Fruit fly (Drosophila melanogaster) whole organism, embryonic: ENCODE results near the gene CG14995.

ENCODE experiments used
- Atf6 ChIP-seq: fragments of 200-800 bp; sonication (Bioruptor generic); IDR thresholded peaks from 2 replicates; pipeline ENCODE4 v1.3.6; 2022; ENCODE audit warnings: missing biosample characterization, missing genetic modification characterization
- Bgb ChIP-seq: fragments of 200-800 bp; sonication (Bioruptor generic); IDR thresholded peaks from 2 replicates; pipeline ENCODE4 v1.3.6; 2022; ENCODE audit warnings: missing biosample characterization, missing genetic modification characterization; ENCODE audit not compliant: partially characterized antibody
- CG12391 ChIP-seq: fragments of 200-800 bp; sonication (Bioruptor generic); optimal IDR thresholded peaks from 3 replicates; lab custom pipeline; 2018; ENCODE audit warnings: missing biosample characterization, mild to moderate bottlenecking, missing genetic modification characterization, moderate library complexity
- CG12659 ChIP-seq: fragments of 200-800 bp; sonication (Bioruptor generic); optimal IDR thresholded peaks from 3 replicates; lab custom pipeline; 2017; ENCODE audit warnings: mild to moderate bottlenecking, missing biosample characterization, missing genetic modification reagents, missing genetic modification characterization
- CG14050 ChIP-seq: fragments of 200-800 bp; sonication (Bioruptor generic); IDR thresholded peaks from 3 replicates; pipeline ENCODE4 v1.3.6; 2022; ENCODE audit warnings: missing biosample characterization, missing genetic modification characterization
- CG14710 ChIP-seq: fragments of 200-800 bp; sonication (Bioruptor generic); optimal IDR thresholded peaks from 3 replicates; lab custom pipeline; 2019; ENCODE audit warnings: missing biosample characterization, mild to moderate bottlenecking, missing genetic modification characterization, moderate library complexity
- CG15601 ChIP-seq: fragments of 200-800 bp; sonication (Bioruptor generic); optimal IDR thresholded peaks from 3 replicates; lab custom pipeline; 2019; ENCODE audit warnings: missing biosample characterization, mild to moderate bottlenecking, missing genetic modification characterization, moderate library complexity
- CG17912 ChIP-seq: fragments of 200-800 bp; sonication (Bioruptor generic); optimal IDR thresholded peaks from 2 replicates; lab custom pipeline; 2018; ENCODE audit warnings: missing biosample characterization, mild to moderate bottlenecking, missing genetic modification characterization
- CG2202 ChIP-seq: fragments of 200-800 bp; sonication (Bioruptor generic); optimal IDR thresholded peaks from 2 replicates; lab custom pipeline; 2018; ENCODE audit warnings: missing biosample characterization, mild to moderate bottlenecking, missing genetic modification characterization
- CG31365 ChIP-seq: fragments of 200-800 bp; sonication (Bioruptor generic); optimal IDR thresholded peaks from 2 replicates; lab custom pipeline; 2018; ENCODE audit warnings: missing biosample characterization, mild to moderate bottlenecking, missing genetic modification characterization
- CG6791 ChIP-seq: fragments of 200-800 bp; sonication (Bioruptor generic); IDR thresholded peaks from 3 replicates; pipeline ENCODE4 v1.3.6; 2022; ENCODE audit warnings: missing biosample characterization, missing genetic modification characterization; ENCODE audit not compliant: partially characterized antibody
- CG7556 ChIP-seq: fragments of 200-800 bp; sonication (Bioruptor generic); optimal IDR thresholded peaks from 2 replicates; lab custom pipeline; 2017; ENCODE audit warnings: missing biosample characterization, mild to moderate bottlenecking, missing genetic modification characterization
- CoRest ChIP-seq: fragments of 200-800 bp; sonication (Bioruptor generic); optimal IDR thresholded peaks from 3 replicates; lab custom pipeline; 2018; ENCODE audit warnings: missing biosample characterization, mild to moderate bottlenecking, missing genetic modification characterization, moderate library complexity
- Dbx ChIP-seq: fragments of 200-800 bp; sonication (Bioruptor generic); IDR thresholded peaks from 3 replicates; pipeline ENCODE4 v1.3.6; 2022; ENCODE audit warnings: missing biosample characterization, missing genetic modification characterization
- Dfd ChIP-seq, 2 experiments: fragments of >200 bp; optimal IDR thresholded peaks; 2 replicates each; lab custom pipeline; 2017; ENCODE audit warnings: missing biosample characterization in 2 of 2, missing genetic modification characterization in 2 of 2
- Dp ChIP-seq: fragments of 200-800 bp; sonication (Bioruptor generic); optimal IDR thresholded peaks from 2 replicates; lab custom pipeline; 2018; ENCODE audit warnings: missing biosample characterization, mild to moderate bottlenecking, missing genetic modification characterization, moderate library complexity
- Eip74EF ChIP-seq, 2 experiments: fragments of 200-800 bp in 1 of 2; fragments of >200 bp in 1 of 2; sonication (Bioruptor generic) in 1 of 2; optimal IDR thresholded peaks; 2 replicates each; lab custom pipeline; 2017 to 2019; ENCODE audit warnings: missing biosample characterization in 2 of 2, missing genetic modification characterization in 2 of 2, mild to moderate bottlenecking in 1 of 2, moderate library complexity in 1 of 2
- Ets97D ChIP-seq: fragments of 200-800 bp; sonication (Bioruptor generic); optimal IDR thresholded peaks from 3 replicates; lab custom pipeline; 2016; ENCODE audit warnings: missing biosample characterization, missing genetic modification characterization
- HLH4C ChIP-seq: fragments of 200-800 bp; sonication (Bioruptor generic); IDR thresholded peaks from 3 replicates; pipeline ENCODE4 v1.3.6; 2022; ENCODE audit warnings: missing biosample characterization, missing genetic modification characterization; ENCODE audit not compliant: partially characterized antibody
- HmgD ChIP-seq: fragments of 200-800 bp; sonication (Bioruptor generic); optimal IDR thresholded peaks from 3 replicates; lab custom pipeline; 2016; ENCODE audit warnings: missing biosample characterization, missing genetic modification characterization
- HmgZ ChIP-seq: fragments of 200-800 bp; sonication (Bioruptor generic); optimal IDR thresholded peaks from 2 replicates; lab custom pipeline; 2018; ENCODE audit warnings: missing biosample characterization, mild to moderate bottlenecking, missing genetic modification characterization
- Hr51 ChIP-seq, 2 experiments: fragments of 200-800 bp; sonication (Bioruptor generic); optimal IDR thresholded peaks; 2 replicates in 1 of 2; 3 replicates in 1 of 2; lab custom pipeline; 2016 to 2018; ENCODE audit warnings: missing biosample characterization in 2 of 2, missing genetic modification characterization in 2 of 2, mild to moderate bottlenecking in 1 of 2, moderate library complexity in 1 of 2
- Lhr ChIP-seq: fragments of 200-800 bp; sonication (Bioruptor generic); optimal IDR thresholded peaks from 3 replicates; lab custom pipeline; 2017; ENCODE audit warnings: mild to moderate bottlenecking, missing biosample characterization, missing genetic modification reagents, missing genetic modification characterization
- Med ChIP-seq: fragments of 200-800 bp; sonication (Bioruptor generic); peaks from one replicate; lab custom pipeline; 2016; ENCODE audit warnings: missing biosample characterization, missing genetic modification characterization, mild to moderate bottlenecking, inconsistent platforms, moderate library complexity
- Mes4 ChIP-seq: fragments of 200-800 bp; sonication (Bioruptor generic); optimal IDR thresholded peaks from 2 replicates; lab custom pipeline; 2016; ENCODE audit warnings: missing biosample characterization, missing genetic modification characterization
- Myb ChIP-seq: fragments of 200-800 bp; sonication (Bioruptor generic); optimal IDR thresholded peaks from 2 replicates; lab custom pipeline; 2016; ENCODE audit warnings: missing biosample characterization, missing genetic modification characterization
- Rfx ChIP-seq: fragments of 200-800 bp; sonication (Bioruptor generic); IDR thresholded peaks from 2 replicates; pipeline ENCODE4 v1.3.6; 2022; ENCODE audit warnings: missing biosample characterization, missing genetic modification characterization
- Scr ChIP-seq: fragments of 200-800 bp; sonication (Bioruptor generic); IDR thresholded peaks from 2 replicates; pipeline ENCODE4 v1.3.6; 2022; ENCODE audit warnings: missing biosample characterization, missing genetic modification characterization; ENCODE audit not compliant: partially characterized antibody
- ase ChIP-seq: fragments of 200-800 bp; sonication (Bioruptor generic); IDR thresholded peaks from 3 replicates; pipeline ENCODE4 v1.3.6; 2022; ENCODE audit warnings: missing biosample characterization, missing genetic modification characterization
- chinmo ChIP-seq: fragments of 200-800 bp; sonication (Bioruptor generic); IDR thresholded peaks from 4 replicates; pipeline ENCODE4 v1.3.6; 2022; ENCODE audit warnings: missing biosample characterization, missing genetic modification characterization; ENCODE audit not compliant: partially characterized antibody
- fru ChIP-seq: fragments of >200 bp; optimal IDR thresholded peaks from 2 replicates; lab custom pipeline; 2017
- grau ChIP-seq: fragments of 200-800 bp; optimal IDR thresholded peaks from 3 replicates; lab custom pipeline; 2019; ENCODE audit warnings: missing biosample characterization, mild to moderate bottlenecking, missing genetic modification characterization, moderate library complexity
- gsb-n ChIP-seq: fragments of 200-800 bp; sonication (Bioruptor generic); optimal IDR thresholded peaks from 3 replicates; lab custom pipeline; 2018; ENCODE audit warnings: missing biosample characterization, mild to moderate bottlenecking, missing genetic modification characterization
- h ChIP-seq: fragments of >200 bp; optimal IDR thresholded peaks from 2 replicates; lab custom pipeline; 2017
- lola ChIP-seq, 3 experiments: fragments of >200 bp in 2 of 3; fragments of 200-800 bp in 1 of 3; sonication (Bioruptor generic) in 1 of 3; optimal IDR thresholded peaks; 2 replicates each; lab custom pipeline; 2017 to 2019; ENCODE audit warnings: missing biosample characterization in 3 of 3, missing genetic modification characterization in 3 of 3, mild to moderate bottlenecking in 1 of 3, moderate library complexity in 1 of 3
- pros ChIP-seq: fragments of 200-800 bp; sonication (Bioruptor generic); optimal IDR thresholded peaks from 3 replicates; lab custom pipeline; 2019; ENCODE audit warnings: missing biosample characterization, mild to moderate bottlenecking, missing genetic modification characterization, moderate library complexity
- sd ChIP-seq: fragments of 200-800 bp; sonication (Bioruptor generic); optimal IDR thresholded peaks from 3 replicates; lab custom pipeline; 2018; ENCODE audit warnings: missing biosample characterization, mild to moderate bottlenecking, missing genetic modification characterization, moderate library complexity
- stwl ChIP-seq: fragments of 200-800 bp; sonication (Bioruptor generic); optimal IDR thresholded peaks from 3 replicates; lab custom pipeline; 2018; ENCODE audit warnings: missing biosample characterization, mild to moderate bottlenecking, missing genetic modification characterization, moderate library complexity
- vvl ChIP-seq: fragments of 200-800 bp; sonication (Bioruptor generic); IDR thresholded peaks from 2 replicates; pipeline ENCODE4 v1.3.6; 2022; ENCODE audit warnings: missing biosample characterization, missing genetic modification characterization

The CG14995 gene

DNA sequence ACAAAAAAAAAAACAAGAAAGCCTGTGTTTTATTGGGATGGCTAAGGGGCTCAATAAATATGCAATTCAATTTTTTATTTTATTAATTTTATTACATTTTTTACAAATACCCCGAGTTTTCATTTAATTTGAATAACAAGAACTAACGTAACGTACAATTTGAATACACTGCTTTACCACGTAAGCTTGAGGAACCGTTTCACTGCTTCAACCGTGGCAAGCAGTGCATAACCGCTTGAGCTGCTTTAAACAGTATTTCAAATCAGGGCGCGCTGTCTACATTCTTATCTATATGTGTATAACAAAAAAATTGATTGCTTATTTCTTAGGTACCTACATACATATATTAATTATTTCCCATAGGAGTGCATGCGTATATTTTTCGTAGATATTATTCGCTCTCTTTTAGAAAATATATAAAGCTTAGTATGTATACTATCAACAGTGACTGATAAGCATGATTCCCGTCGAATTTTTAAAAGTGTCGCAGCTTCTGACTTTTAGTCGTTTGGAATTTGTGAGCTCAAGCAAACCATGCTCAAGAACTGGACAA lies 10.3 kb downstream of the CG14995 start, which contains the start of gene CG14990 (continued):
- TF ChIP-seq CG31365 (tag; lab: Kevin White, UChicago), result peak; percentile 99
- 0 out of 3 replicates have a peak, but pooled peaks have one; percentile 19 for TF ChIP-seq HLH4C
- no peak for TF ChIP-seq Mes4
- TF ChIP-seq stwl (tag; lab: Kevin White, UChicago), result peak; percentile 90
- peak; percentile 10 for TF ChIP-seq CG12391 (tag; lab: Kevin White, UChicago)
- peak; percentile 69 for TF ChIP-seq Bgb (GFP tag; lab: Robert Waterston, UW)
- TF ChIP-seq sd (tag; lab: Kevin White, UChicago), result peak; percentile 65
- no peak for TF ChIP-seq CG7556 (GFP tag; lab: Kevin White, UChicago)
- TF ChIP-seq Dfd (GFP tag; optimal IDR thresholded peaks at IDR 0.05; lab: Kevin White, UChicago), result peak in 1 of 2 experiments; percentile 87
- peak; percentile 4 for TF ChIP-seq CG17912
- peak; percentile 74; the same call in 1 of the 4 replicates for TF ChIP-seq chinmo (GFP tag; lab: Robert Waterston, UW)
- peak; percentile 2 for TF ChIP-seq CG14710 (tag; lab: Kevin White, UChicago)
- TF ChIP-seq HmgD (GFP tag; lab: Kevin White, UChicago), result peak; percentile 2
- peak; percentile 95 for TF ChIP-seq Myb (GFP tag; lab: Kevin White, UChicago)
- peak; percentile 25 for TF ChIP-seq CG12659 (GFP tag; lab: Kevin White, UChicago)
- TF ChIP-seq Rfx (GFP tag; lab: Robert Waterston, UW), result 0 out of 2 replicates have a peak, but pooled peaks have one; percentile 50
- TF ChIP-seq HmgZ, result peak; percentile 43
- no peak for TF ChIP-seq fru
- no peak for TF ChIP-seq h (lab: Kevin White, UChicago)
- peak; percentile 38 for TF ChIP-seq CoRest (tag; lab: Kevin White, UChicago)
- TF ChIP-seq Dbx (GFP tag; lab: Robert Waterston, UW), result 0 out of 3 replicates have a peak, but pooled peaks have one; percentile 38
- TF ChIP-seq ase (GFP tag; lab: Robert Waterston, UW), result no peak
- TF ChIP-seq Dp (GFP tag; lab: Kevin White, UChicago), result peak; percentile 99
- 0 out of 2 replicates have a peak, but pooled peaks have one; percentile 13 for TF ChIP-seq Atf6 (GFP tag; lab: Robert Waterston, UW)
- TF ChIP-seq pros, result no peak
- TF ChIP-seq gsb-n (tag; lab: Kevin White, UChicago), result no peak
- peak; percentile 38 for TF ChIP-seq Ets97D (GFP tag; lab: Kevin White, UChicago)
- TF ChIP-seq Lhr, result peak; percentile 26
- TF ChIP-seq grau, result peak; percentile 11
- peak; percentile 23 for TF ChIP-seq CG15601 (tag; lab: Kevin White, UChicago)
- TF ChIP-seq CG14050 (GFP tag; lab: Robert Waterston, UW), result no peak
- peak in 1 of 3 experiments; percentile 5 for TF ChIP-seq lola (GFP tag; optimal IDR thresholded peaks at IDR 0.05; lab: Kevin White, UChicago)
- TF ChIP-seq Med (GFP tag; lab: Kevin White, UChicago), result peak; percentile 75
- peak in 1 of 2 experiments; percentile 96 for TF ChIP-seq Eip74EF (GFP tag; optimal IDR thresholded peaks at IDR 0.05; lab: Kevin White, UChicago)
- peak; percentile 66; the same call in 1 of the 2 replicates for TF ChIP-seq vvl
- TF ChIP-seq CG2202, result no peak
- TF ChIP-seq CG6791 (GFP tag; lab: Robert Waterston, UW), result peak; percentile 34; the same call in 1 of the 3 replicates
- TF ChIP-seq Scr, result 0 out of 2 replicates have a peak, but pooled peaks have one; percentile 26
- no peak for TF ChIP-seq Hr51 (GFP tag; optimal IDR thresholded peaks at IDR 0.05; lab: Kevin White, UChicago)
